Worm (Caenorhabditis elegans) whole organism, late embryonic: ENCODE results near the gene C03B1.17.
A peak's percentile ranks its signal among the peaks of the same experiment; 100 is the strongest.

Experiments used
- C08G9.2 ChIP-seq: sonication (generic microtip); optimal IDR thresholded peaks from 2 replicates; lab custom pipeline; 2016; ENCODE audit warnings: mild to moderate bottlenecking, missing genetic modification characterization, moderate library complexity, missing compliant biosample characterization
- C38D4.7 ChIP-seq: fragments of 200-800 bp; sonication (Bioruptor generic); optimal IDR thresholded peaks from 2 replicates; lab custom pipeline; 2018; ENCODE audit warnings: mild to moderate bottlenecking, missing genetic modification characterization, moderate library complexity, missing compliant biosample characterization
- K09A11.1 ChIP-seq: sonication (generic microtip); optimal IDR thresholded peaks from 2 replicates; lab custom pipeline; 2017; ENCODE audit warnings: antibody characterized with exemption, mild to moderate bottlenecking, missing genetic modification characterization, missing compliant biosample characterization; ENCODE audit not compliant: insufficient read depth
- Y22D7AL.16 ChIP-seq: sonication (generic microtip); optimal IDR thresholded peaks from 2 replicates; lab custom pipeline; 2016; ENCODE audit warnings: missing genetic modification characterization, missing compliant biosample characterization
- ahr-1 ChIP-seq: sonication (generic microtip); optimal IDR thresholded peaks from 2 replicates; lab custom pipeline; 2016; ENCODE audit warnings: missing genetic modification characterization, missing compliant biosample characterization
- ama-1 ChIP-seq: fragments of 150-350 bp; optimal IDR thresholded peaks from 2 replicates; lab custom pipeline; 2014
- ceh-14 ChIP-seq: sonication (generic microtip); optimal IDR thresholded peaks from 2 replicates; lab custom pipeline; 2016; ENCODE audit warnings: missing genotype, missing genetic modification characterization, missing compliant biosample characterization
- ceh-18 ChIP-seq: sonication (generic microtip); optimal IDR thresholded peaks from 2 replicates; lab custom pipeline; 2016; ENCODE audit warnings: missing genetic modification characterization, missing compliant biosample characterization
- ceh-19 ChIP-seq: fragments of 200-800 bp; sonication (Bioruptor generic); optimal IDR thresholded peaks from 2 replicates; lab custom pipeline; 2018; ENCODE audit warnings: mild to moderate bottlenecking, missing genetic modification characterization, missing compliant biosample characterization
- ceh-2 ChIP-seq: sonication (generic microtip); optimal IDR thresholded peaks from 2 replicates; lab custom pipeline; 2016; ENCODE audit warnings: missing genotype, missing genetic modification characterization, missing compliant biosample characterization
- ceh-22 ChIP-seq: sonication (generic microtip); optimal IDR thresholded peaks from 2 replicates; lab custom pipeline; 2017; ENCODE audit warnings: missing biosample characterization, missing genetic modification characterization
- ceh-30 ChIP-seq: fragments of 150-350 bp; optimal IDR thresholded peaks from 2 replicates; lab custom pipeline; 2014; ENCODE audit warnings: missing biosample characterization, missing genetic modification characterization
- ceh-31 ChIP-seq: sonication (generic microtip); optimal IDR thresholded peaks from 2 replicates; lab custom pipeline; 2016; ENCODE audit warnings: missing genetic modification characterization, missing compliant biosample characterization
- ceh-34 ChIP-seq: sonication (generic microtip); optimal IDR thresholded peaks from 2 replicates; lab custom pipeline; 2016; ENCODE audit warnings: mild to moderate bottlenecking, missing genetic modification characterization, missing compliant biosample characterization
- ceh-45 ChIP-seq: fragments of 200-800 bp; sonication (Bioruptor generic); IDR thresholded peaks from 2 replicates; pipeline ENCODE4 v1.3.6; 2022; ENCODE audit warnings: missing genetic modification reagents, missing genetic modification characterization, missing compliant biosample characterization
- ceh-48 ChIP-seq: sonication (generic microtip); optimal IDR thresholded peaks from 2 replicates; lab custom pipeline; 2016; ENCODE audit warnings: missing genetic modification characterization, inconsistent platforms, missing compliant biosample characterization
- dmd-4 ChIP-seq: sonication (generic microtip); optimal IDR thresholded peaks from 2 replicates; lab custom pipeline; 2016; ENCODE audit warnings: borderline replicate concordance, missing genetic modification characterization, missing compliant biosample characterization
- eyg-1 ChIP-seq: sonication (generic microtip); optimal IDR thresholded peaks from 2 replicates; lab custom pipeline; 2016; ENCODE audit warnings: missing genotype, missing genetic modification characterization, missing compliant biosample characterization
- fkh-10 ChIP-seq: fragments of 150-350 bp; optimal IDR thresholded peaks from 2 replicates; lab custom pipeline; 2014; ENCODE audit warnings: missing biosample characterization, missing genetic modification reagents, missing genetic modification characterization
- fkh-6 ChIP-seq: sonication (generic microtip); optimal IDR thresholded peaks from 2 replicates; lab custom pipeline; 2016; ENCODE audit warnings: missing genetic modification characterization, missing compliant biosample characterization
- hlh-13 ChIP-seq: fragments of 200-800 bp; sonication (Bioruptor generic); optimal IDR thresholded peaks from 2 replicates; lab custom pipeline; 2018; ENCODE audit warnings: mild to moderate bottlenecking, missing genetic modification characterization, missing compliant biosample characterization
- hlh-6 ChIP-seq: sonication (generic microtip); optimal IDR thresholded peaks from 2 replicates; lab custom pipeline; 2016; ENCODE audit warnings: missing genotype, missing genetic modification characterization, missing compliant biosample characterization
- lim-6 ChIP-seq: sonication (generic microtip); optimal IDR thresholded peaks from 2 replicates; lab custom pipeline; 2016; ENCODE audit warnings: missing genetic modification characterization, missing compliant biosample characterization
- npax-4 ChIP-seq: sonication (generic microtip); optimal IDR thresholded peaks from 2 replicates; lab custom pipeline; 2016; ENCODE audit warnings: missing genetic modification characterization, missing compliant biosample characterization
- odd-2 ChIP-seq: sonication (generic microtip); optimal IDR thresholded peaks from 2 replicates; lab custom pipeline; 2017; ENCODE audit warnings: antibody characterized with exemption, mild to moderate bottlenecking, missing genetic modification characterization, missing compliant biosample characterization
- pag-3 ChIP-seq: sonication (generic microtip); optimal IDR thresholded peaks from 2 replicates; lab custom pipeline; 2016; ENCODE audit warnings: missing compliant biosample characterization, missing genetic modification characterization, borderline replicate concordance
- pat-9 ChIP-seq: fragments of 200-800 bp; sonication (Bioruptor generic); optimal IDR thresholded peaks from 2 replicates; lab custom pipeline; 2018; ENCODE audit warnings: mild to moderate bottlenecking, missing genetic modification characterization, moderate library complexity, missing compliant biosample characterization
- pha-2 ChIP-seq: sonication (generic microtip); optimal IDR thresholded peaks from 2 replicates; lab custom pipeline; 2017; ENCODE audit warnings: mild to moderate bottlenecking, missing genetic modification characterization, missing compliant biosample characterization
- pqm-1 ChIP-seq: sonication (generic microtip); optimal IDR thresholded peaks from 2 replicates; lab custom pipeline; 2016; ENCODE audit warnings: missing genetic modification characterization, missing compliant biosample characterization
- pros-1 ChIP-seq: fragments of 150-350 bp; optimal IDR thresholded peaks from 2 replicates; lab custom pipeline; 2014; ENCODE audit warnings: missing biosample characterization, missing genetic modification reagents, missing genetic modification characterization
- ref-2 ChIP-seq: sonication (generic microtip); optimal IDR thresholded peaks from 2 replicates; lab custom pipeline; 2016; ENCODE audit warnings: missing genetic modification characterization, missing compliant biosample characterization
- sox-2 ChIP-seq: fragments of 200-800 bp; sonication (Bioruptor generic); IDR thresholded peaks from 2 replicates; pipeline ENCODE4 v1.3.6; 2022; ENCODE audit warnings: missing genetic modification reagents, missing genetic modification characterization, missing compliant biosample characterization
- syd-9 ChIP-seq: sonication (generic microtip); optimal IDR thresholded peaks from 2 replicates; lab custom pipeline; 2016; ENCODE audit warnings: mild to moderate bottlenecking, missing genetic modification characterization, moderate library complexity, missing compliant biosample characterization
- tbx-2 ChIP-seq: sonication (generic microtip); optimal IDR thresholded peaks from 2 replicates; lab custom pipeline; 2016; ENCODE audit warnings: missing genetic modification characterization, missing compliant biosample characterization
- ttx-3 ChIP-seq: sonication (generic microtip); optimal IDR thresholded peaks from 2 replicates; lab custom pipeline; 2016; ENCODE audit warnings: missing genetic modification reagents, missing genetic modification characterization, missing compliant biosample characterization
- unc-3 ChIP-seq, 2 experiments: fragments of 200-800 bp in 1 of 2; sonication (Bioruptor generic) in 1 of 2; sonication (generic microtip) in 1 of 2; conservative IDR thresholded peaks in 1 of 2; optimal IDR thresholded peaks in 1 of 2; 2 replicates each; pipeline versions ENCODE4 v1.3.6 to Lab custom; 2016 to 2022; ENCODE audit warnings: missing compliant biosample characterization in 2 of 2, missing genetic modification characterization in 2 of 2, missing genetic modification reagents in 1 of 2
- unc-42 ChIP-seq: sonication (generic microtip); optimal IDR thresholded peaks from 2 replicates; lab custom pipeline; 2016; ENCODE audit warnings: missing genotype, missing genetic modification characterization, missing compliant biosample characterization
- zip-5 ChIP-seq: sonication (generic microtip); optimal IDR thresholded peaks from 2 replicates; lab custom pipeline; 2016; ENCODE audit warnings: missing genetic modification characterization, missing compliant biosample characterization
- ztf-16 ChIP-seq: sonication (generic microtip); optimal IDR thresholded peaks from 2 replicates; lab custom pipeline; 2017; ENCODE audit warnings: missing genetic modification characterization, missing compliant biosample characterization

Gene C03B1.17

DNA sequence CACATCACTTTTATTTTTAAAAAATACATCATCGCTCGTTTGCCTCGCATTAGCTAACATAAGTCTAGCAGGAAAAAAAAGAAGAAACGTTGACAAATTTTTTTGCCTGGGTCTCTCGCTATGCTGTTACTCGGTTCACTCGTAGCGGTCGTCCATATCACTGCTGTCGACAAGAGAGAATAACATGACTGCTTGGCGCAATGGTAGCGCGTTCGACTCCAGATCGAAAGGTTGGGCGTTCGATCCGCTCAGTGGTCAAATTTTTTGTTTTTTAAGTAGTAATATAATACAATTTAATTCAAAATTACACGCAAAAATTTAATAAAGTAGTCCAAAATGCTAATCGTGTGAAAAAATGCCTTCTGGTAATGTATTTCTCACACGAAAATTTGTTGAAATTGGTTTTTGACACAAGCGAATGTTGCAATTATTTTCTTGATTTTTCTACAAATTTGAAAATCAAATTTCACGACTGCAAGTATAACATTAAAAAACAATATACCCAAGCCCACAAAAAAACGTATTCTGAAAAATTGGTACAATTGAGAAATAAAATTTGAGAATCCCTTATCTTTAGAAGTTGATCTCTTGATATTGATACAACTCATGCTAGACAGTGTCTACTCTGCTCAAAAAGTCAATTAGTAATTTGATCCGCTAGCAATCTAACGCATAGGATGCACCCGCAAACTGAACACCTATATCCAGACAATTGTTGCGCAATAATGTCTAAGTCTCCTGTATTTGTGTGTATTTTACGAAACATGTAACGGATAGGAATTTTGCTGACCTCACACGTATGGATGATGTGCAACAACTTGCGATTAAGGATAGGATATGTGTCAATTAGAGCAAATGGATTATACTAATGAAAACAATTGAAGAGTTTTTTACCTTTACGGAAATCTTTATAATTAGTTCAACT, 2.0 kb upstream of the C03B1.17 start (continued):
- TF ChIP-seq hlh-13 = peak; percentile 43
- peak; percentile 6 for TF ChIP-seq fkh-6 (tag; lab: Kevin White, UChicago)
- peak; percentile 11 for TF ChIP-seq ceh-30 (tag; lab: Kevin White, UChicago)
- peak; percentile 45 for TF ChIP-seq eyg-1 (tag; lab: Kevin White, UChicago)
- peak; percentile 77 for TF ChIP-seq unc-3 (GFP tag; conservative IDR thresholded peaks at IDR 0.05; lab: Robert Waterston, UW)
- no peak for TF ChIP-seq unc-3 (tag; optimal IDR thresholded peaks at IDR 0.05; lab: Kevin White, UChicago)
- peak; percentile 64; the same call in 1 of the 2 replicates for TF ChIP-seq ceh-45
- TF ChIP-seq ceh-14 = peak; percentile 81
- TF ChIP-seq pros-1 (tag; lab: Kevin White, UChicago) = no peak
- TF ChIP-seq ref-2 (tag; lab: Kevin White, UChicago) = peak; percentile 48
- TF ChIP-seq tbx-2 (tag; lab: Kevin White, UChicago) = peak; percentile 49
- TF ChIP-seq hlh-6 (tag; lab: Kevin White, UChicago) = no peak
- no peak for TF ChIP-seq pag-3 (tag; lab: Kevin White, UChicago)
- TF ChIP-seq npax-4 (tag; lab: Kevin White, UChicago) = peak; percentile 12
- TF ChIP-seq fkh-10 (GFP tag; lab: Kevin White, UChicago) = no peak
- no peak for TF ChIP-seq unc-42 (tag; lab: Kevin White, UChicago)
- TF ChIP-seq odd-2 (tag; lab: Kevin White, UChicago) = no peak
- TF ChIP-seq ceh-34 = no peak
- TF ChIP-seq ceh-22 = no peak
- TF ChIP-seq ahr-1 (tag; lab: Kevin White, UChicago) = no peak
- TF ChIP-seq C08G9.2 (tag; lab: Kevin White, UChicago) = peak; percentile 1
- TF ChIP-seq Y22D7AL.16 (tag; lab: Kevin White, UChicago) = peak; percentile 62
- TF ChIP-seq pha-2 = peak; percentile 68
- peak; percentile 80 for TF ChIP-seq ttx-3
- peak; percentile 61 for TF ChIP-seq ztf-16
- TF ChIP-seq ama-1 = no peak
- TF ChIP-seq ceh-18 = peak; percentile 5
- TF ChIP-seq dmd-4 (tag; lab: Kevin White, UChicago) = peak; percentile 50
- peak; percentile 55 for TF ChIP-seq ceh-48
- no peak for TF ChIP-seq K09A11.1 (tag; lab: Kevin White, UChicago)
- TF ChIP-seq sox-2 (GFP tag; lab: Robert Waterston, UW) = peak; percentile 68
- TF ChIP-seq pat-9 (tag; lab: Kevin White, UChicago) = peak; percentile 68
- TF ChIP-seq lim-6 = no peak
- peak; percentile 7 for TF ChIP-seq ceh-31 (tag; lab: Kevin White, UChicago)
- TF ChIP-seq syd-9 (tag; lab: Kevin White, UChicago) = peak; percentile 9
- TF ChIP-seq ceh-2 (tag; lab: Kevin White, UChicago) = peak; percentile 38
- TF ChIP-seq, all 69 proteins: peak for 48

DNA sequence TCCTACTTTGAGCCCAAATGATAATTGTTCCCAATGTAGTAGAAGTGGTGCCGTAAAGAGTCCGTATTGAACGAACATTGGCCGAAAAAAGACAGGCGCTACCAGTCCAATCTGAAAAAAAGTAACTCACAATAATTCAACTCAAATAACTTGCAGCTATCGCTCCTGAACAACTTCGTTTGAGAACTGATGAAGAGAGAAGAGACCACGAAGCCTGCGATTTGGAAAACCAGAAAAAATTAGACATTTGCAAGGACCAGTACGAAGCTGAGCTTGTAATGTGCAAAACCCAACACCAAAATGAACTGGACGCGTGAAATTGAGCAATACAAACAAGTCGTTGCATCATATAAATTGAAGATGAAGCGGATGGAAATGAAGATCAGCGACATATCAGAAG, 1.0 kb downstream of the C03B1.17 start, which contains the start of gene C03B1.1:
Gene C03B1.1, plus strand, starts transcription at position 301 of the 400 bp plus-strand sequence.
- TF ChIP-seq Y22D7AL.16 (tag; lab: Kevin White, UChicago) (no peak), fkh-6 (tag; lab: Kevin White, UChicago) (no peak), pha-2 (no peak), fkh-10 (GFP tag; lab: Kevin White, UChicago) (no peak), sox-2 (GFP tag; lab: Robert Waterston, UW) (no peak), ceh-48 (no peak), syd-9 (tag; lab: Kevin White, UChicago) (no peak), hlh-13 (no peak), pqm-1 (no peak), K09A11.1 (tag; lab: Kevin White, UChicago) (no peak), ceh-22 (no peak), C38D4.7 (GFP tag; lab: Kevin White, UChicago) (no peak), zip-5 (tag; lab: Kevin White, UChicago) (no peak), ceh-19 (GFP tag; lab: Kevin White, UChicago) (no peak), ceh-18 (no peak), C08G9.2 (tag; lab: Kevin White, UChicago) (no peak)
